Worm (Caenorhabditis elegans) whole organism, young adult: Measurements from ENCODE around the gene srw-109.

Source experiments
- aptf-3 ChIP-seq: fragments of 200-800 bp; sonication (Bioruptor generic); IDR thresholded peaks from 2 replicates; pipeline ENCODE4 v1.3.6; 2022; ENCODE audit warnings: missing genetic modification characterization, missing compliant biosample characterization
- bed-1 ChIP-seq: fragments of 200-800 bp; sonication (Bioruptor generic); IDR thresholded peaks from 2 replicates; pipeline ENCODE4 v1.3.6; 2022; ENCODE audit warnings: missing genetic modification reagents, missing genetic modification characterization, missing compliant biosample characterization
- ceh-79 ChIP-seq: sonication (generic microtip); optimal IDR thresholded peaks from 2 replicates; lab custom pipeline; 2017; ENCODE audit warnings: mild to moderate bottlenecking, missing genetic modification characterization, missing compliant biosample characterization
- chd-7 ChIP-seq: sonication (generic microtip); optimal IDR thresholded peaks from 2 replicates; lab custom pipeline; 2016; ENCODE audit warnings: mild to moderate bottlenecking, missing genetic modification characterization, moderate library complexity, missing compliant biosample characterization
- dpff-1 ChIP-seq: sonication (generic microtip); optimal IDR thresholded peaks from 2 replicates; lab custom pipeline; 2017; ENCODE audit warnings: mild to moderate bottlenecking, missing genetic modification characterization, missing compliant biosample characterization
- hlh-12 ChIP-seq: sonication (generic microtip); optimal IDR thresholded peaks from 2 replicates; lab custom pipeline; 2016; ENCODE audit warnings: missing genetic modification characterization, missing compliant biosample characterization
- mes-4 ChIP-seq: sonication (generic microtip); optimal IDR thresholded peaks from 2 replicates; lab custom pipeline; 2016; ENCODE audit warnings: missing genotype, missing genetic modification characterization, missing compliant biosample characterization
- snpc-3.4 ChIP-seq: sonication (generic microtip); optimal IDR thresholded peaks from 2 replicates; lab custom pipeline; 2017; ENCODE audit warnings: missing genetic modification characterization, mild to moderate bottlenecking, missing compliant biosample characterization, antibody characterized with exemption, moderate library complexity, missing genotype, missing genetic modification reagents
- snpc-4 ChIP-seq, 5 experiments: fragments of 150-350 bp in 1 of 5; sonication (generic microtip) in 4 of 5; optimal IDR thresholded peaks; 2 replicates each; lab custom pipeline; 2014 to 2018; ENCODE audit warnings: missing genetic modification characterization in 5 of 5, missing biosample characterization in 3 of 5, antibody characterized with exemption in 2 of 5, mild to moderate bottlenecking in 2 of 5, missing compliant biosample characterization in 2 of 5, missing genotype in 2 of 5, moderate library complexity in 2 of 5, missing genetic modification reagents in 1 of 5
- tbx-9 ChIP-seq: sonication (generic microtip); optimal IDR thresholded peaks from 2 replicates; lab custom pipeline; 2016; ENCODE audit warnings: borderline replicate concordance, missing genetic modification characterization, inconsistent platforms, missing compliant biosample characterization
- unc-130 ChIP-seq: sonication (generic microtip); optimal IDR thresholded peaks from 2 replicates; lab custom pipeline; 2016; ENCODE audit warnings: missing genetic modification reagents, missing genetic modification characterization, missing compliant biosample characterization

ce11 chrV:655823-656222 lies 47.1 kb upstream of the srw-109 start, which contains the start of gene srh-245:
- no peak for TF ChIP-seq ceh-79 (tag; lab: Kevin White, UChicago)
- no peak for TF ChIP-seq mes-4 (tag; lab: Kevin White, UChicago)
- no peak for TF ChIP-seq snpc-4 (GFP tag; optimal IDR thresholded peaks at IDR 0.05; lab: Kevin White, UChicago)
- no peak for TF ChIP-seq snpc-4 (tag; optimal IDR thresholded peaks at IDR 0.05; lab: Kevin White, UChicago)
- no peak for TF ChIP-seq dpff-1 (tag; lab: Kevin White, UChicago)
- TF ChIP-seq snpc-3.4 (tag; lab: Kevin White, UChicago) = no peak
- TF ChIP-seq bed-1 (GFP tag; lab: Robert Waterston, UW) = no peak
- TF ChIP-seq aptf-3 (GFP tag; lab: Robert Waterston, UW) = no peak
- no peak for TF ChIP-seq tbx-9 (tag; lab: Kevin White, UChicago)
- no peak for TF ChIP-seq chd-7 (tag; lab: Kevin White, UChicago)
- no peak for TF ChIP-seq hlh-12 (tag; lab: Kevin White, UChicago)
- TF ChIP-seq unc-130 = no peak
